Worm (Caenorhabditis elegans) whole organism, young adult: ENCODE data around the gene nduc-2.

ENCODE experiments used
- ekl-4 ChIP-seq: fragments of 200-800 bp; sonication (Bioruptor generic); IDR thresholded peaks from 2 replicates; pipeline ENCODE4 v1.3.6; 2022; ENCODE audit warnings: missing genetic modification reagents, missing genetic modification characterization, missing compliant biosample characterization
- mcd-1 ChIP-seq: fragments of 200-800 bp; sonication (Bioruptor generic); IDR thresholded peaks from 2 replicates; pipeline ENCODE4 v1.3.6; 2022; ENCODE audit warnings: missing genetic modification reagents, missing genetic modification characterization, missing compliant biosample characterization
- nhr-27 ChIP-seq: fragments of 200-800 bp; sonication (Bioruptor generic); optimal IDR thresholded peaks from 2 replicates; lab custom pipeline; 2018; ENCODE audit warnings: mild to moderate bottlenecking, missing genetic modification characterization, moderate library complexity, missing compliant biosample characterization
- ztf-28 ChIP-seq: fragments of 200-800 bp; sonication (Bioruptor generic); IDR thresholded peaks from 2 replicates; pipeline ENCODE4 v1.3.6; 2022; ENCODE audit warnings: missing genetic modification reagents, missing genetic modification characterization, missing compliant biosample characterization

ce11 chrIII:2834998-2835397, 48.3 kb downstream of the nduc-2 start:
- no peak for TF ChIP-seq ekl-4
- TF ChIP-seq ztf-28 (GFP tag; lab: Robert Waterston, UW): no peak
- TF ChIP-seq mcd-1 (GFP tag; lab: Robert Waterston, UW): no peak
- TF ChIP-seq nhr-27 (tag; lab: Kevin White, UChicago): no peak
